Worm (Caenorhabditis elegans) whole organism, L3 larva: ENCODE measurements around the gene C04E6.13.

Experiments
- R02D3.7 ChIP-seq: fragments of 150-350 bp; optimal IDR thresholded peaks from 2 replicates; lab custom pipeline; 2014; ENCODE audit warnings: missing biosample characterization, missing genetic modification characterization
- aly-2 ChIP-seq: fragments of 150-350 bp; optimal IDR thresholded peaks from 2 replicates; lab custom pipeline; 2014; ENCODE audit warnings: missing biosample characterization, missing genetic modification characterization
- ceh-82 ChIP-seq: fragments of 150-350 bp; optimal IDR thresholded peaks from 2 replicates; lab custom pipeline; 2014; ENCODE audit warnings: missing biosample characterization, missing genetic modification characterization
- elt-1 ChIP-seq: fragments of 150-350 bp; optimal IDR thresholded peaks from 2 replicates; lab custom pipeline; 2014; ENCODE audit warnings: missing biosample characterization, missing genetic modification characterization
- elt-2 ChIP-seq: sonication (generic microtip); optimal IDR thresholded peaks from 2 replicates; lab custom pipeline; 2016; ENCODE audit warnings: missing genetic modification reagents, mild to moderate bottlenecking, missing genetic modification characterization, missing compliant biosample characterization
- jun-1 ChIP-seq: fragments of 150-350 bp; optimal IDR thresholded peaks from 2 replicates; lab custom pipeline; 2014; ENCODE audit warnings: missing biosample characterization, missing genetic modification reagents, missing genetic modification characterization
- nhr-237 ChIP-seq: fragments of 150-350 bp; optimal IDR thresholded peaks from 2 replicates; lab custom pipeline; 2014; ENCODE audit warnings: missing biosample characterization, missing genetic modification characterization
- nhr-77 ChIP-seq: fragments of 150-350 bp; optimal IDR thresholded peaks from 2 replicates; lab custom pipeline; 2014; ENCODE audit warnings: missing biosample characterization, missing genetic modification characterization
- skn-1 ChIP-seq: fragments of 150-350 bp; optimal IDR thresholded peaks from 2 replicates; lab custom pipeline; 2014; ENCODE audit warnings: missing biosample characterization, missing genetic modification characterization
- snpc-4 ChIP-seq: fragments of 150-350 bp; optimal IDR thresholded peaks from 2 replicates; lab custom pipeline; 2014; ENCODE audit warnings: missing biosample characterization, missing genetic modification characterization
- unc-62 ChIP-seq: fragments of 150-350 bp; sonication (generic microtip); optimal IDR thresholded peaks from 4 replicates; lab custom pipeline; 2014; ENCODE audit warnings: missing biosample characterization, missing genetic modification reagents, missing genetic modification characterization

DNA sequence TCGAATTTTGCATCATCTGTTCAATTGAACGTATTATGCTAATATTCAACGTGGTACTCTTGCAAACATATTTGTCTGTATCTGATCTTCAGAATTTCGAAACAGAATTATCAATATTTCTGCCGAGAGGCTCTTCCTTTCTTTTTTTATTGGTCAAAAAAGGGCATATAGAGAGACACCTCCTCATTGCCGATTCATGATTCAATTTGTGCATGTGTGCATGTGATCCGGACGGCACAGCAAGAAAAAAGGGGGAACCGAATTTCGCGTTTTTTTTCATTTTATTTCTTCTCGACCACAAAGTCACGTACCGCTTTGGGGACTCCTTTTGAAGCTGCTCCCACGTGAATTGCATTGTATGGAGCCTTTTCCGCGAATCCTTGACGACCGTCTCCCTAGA, 49.0 kb downstream of the C04E6.13 start, which contains the start of gene mcp-1:
- TF ChIP-seq snpc-4 (tag; lab: Kevin White, UChicago) (no peak), R02D3.7 (tag; lab: Kevin White, UChicago) (no peak), nhr-77 (tag; lab: Kevin White, UChicago) (no peak), jun-1 (tag; lab: Kevin White, UChicago) (no peak), skn-1 (tag; lab: Kevin White, UChicago) (no peak), aly-2 (tag; lab: Kevin White, UChicago) (no peak), elt-2 (tag; lab: Kevin White, UChicago) (no peak), nhr-237 (tag; lab: Kevin White, UChicago) (no peak), ceh-82 (tag; lab: Kevin White, UChicago) (no peak), unc-62 (GFP tag; lab: Kevin White, UChicago) (no peak), elt-1 (tag; lab: Kevin White, UChicago) (no peak)
